Fruit fly (Drosophila melanogaster) whole organism, embryonic: ENCODE measurements around the gene Bx42.

Experiments used
- Bgb ChIP-seq: fragments of 200-800 bp; sonication (Bioruptor generic); IDR thresholded peaks from 2 replicates; pipeline ENCODE4 v1.3.6; 2022; ENCODE audit warnings: missing biosample characterization, missing genetic modification characterization; ENCODE audit not compliant: partially characterized antibody
- CG10274 ChIP-seq: fragments of 200-800 bp; sonication (Bioruptor generic); optimal IDR thresholded peaks from 3 replicates; lab custom pipeline; 2017; ENCODE audit warnings: missing biosample characterization, mild to moderate bottlenecking, missing genetic modification characterization
- CG10565 ChIP-seq: fragments of 200-800 bp; sonication (Bioruptor generic); optimal IDR thresholded peaks from 3 replicates; lab custom pipeline; 2016; ENCODE audit warnings: missing biosample characterization, mild to moderate bottlenecking, missing genetic modification characterization
- CG12155 ChIP-seq: fragments of 200-800 bp; sonication (Bioruptor generic); optimal IDR thresholded peaks from 3 replicates; lab custom pipeline; 2016; ENCODE audit warnings: missing biosample characterization, missing genetic modification characterization
- CG17612 ChIP-seq: fragments of 200-800 bp; sonication (Bioruptor generic); IDR thresholded peaks from 2 replicates; pipeline ENCODE4 v1.3.6; 2022; ENCODE audit warnings: missing biosample characterization, missing genetic modification characterization
- CG2116 ChIP-seq: fragments of 200-800 bp; sonication (Bioruptor generic); optimal IDR thresholded peaks from 3 replicates; lab custom pipeline; 2018; ENCODE audit warnings: missing biosample characterization, mild to moderate bottlenecking, missing genetic modification characterization
- CG3065 ChIP-seq: fragments of 200-800 bp; sonication (Bioruptor generic); optimal IDR thresholded peaks from 2 replicates; lab custom pipeline; 2016; ENCODE audit warnings: missing biosample characterization, missing genetic modification characterization
- CG31224 ChIP-seq: fragments of 200-800 bp; sonication (Bioruptor generic); IDR thresholded peaks from 2 replicates; pipeline ENCODE4 v1.3.6; 2022; ENCODE audit warnings: missing biosample characterization, missing genetic modification characterization
- CG32532 ChIP-seq: fragments of 200-800 bp; sonication (Bioruptor generic); IDR thresholded peaks from 2 replicates; pipeline ENCODE4 v1.3.6; 2022; ENCODE audit warnings: missing biosample characterization, missing genetic modification characterization
- CG3281 ChIP-seq: fragments of 200-800 bp; sonication (Bioruptor generic); optimal IDR thresholded peaks from 3 replicates; lab custom pipeline; 2017; ENCODE audit warnings: missing biosample characterization, mild to moderate bottlenecking, missing genetic modification characterization
- CG4424 ChIP-seq: fragments of 200-800 bp; sonication (Bioruptor generic); optimal IDR thresholded peaks from 3 replicates; lab custom pipeline; 2016; ENCODE audit warnings: missing biosample characterization, missing genetic modification characterization
- CG4820 ChIP-seq: fragments of 200-800 bp; sonication (Bioruptor generic); optimal IDR thresholded peaks from 3 replicates; lab custom pipeline; 2016; ENCODE audit warnings: missing biosample characterization, missing genetic modification characterization
- CG7372 ChIP-seq: fragments of 200-800 bp; sonication (Bioruptor generic); IDR thresholded peaks from 2 replicates; pipeline ENCODE4 v1.3.6; 2022; ENCODE audit warnings: missing biosample characterization, missing genetic modification characterization
- CG7745 ChIP-seq: fragments of 200-800 bp; sonication (Bioruptor generic); optimal IDR thresholded peaks from 2 replicates; lab custom pipeline; 2018; ENCODE audit warnings: missing biosample characterization, mild to moderate bottlenecking, missing genetic modification characterization, moderate library complexity
- CG7839 ChIP-seq: fragments of 200-800 bp; sonication (Bioruptor generic); optimal IDR thresholded peaks from 3 replicates; lab custom pipeline; 2018; ENCODE audit warnings: missing biosample characterization, mild to moderate bottlenecking, missing genetic modification characterization, moderate library complexity
- CG9727 ChIP-seq: fragments of 200-800 bp; sonication (Bioruptor generic); optimal IDR thresholded peaks from 3 replicates; lab custom pipeline; 2017; ENCODE audit warnings: missing biosample characterization, mild to moderate bottlenecking, missing genetic modification characterization
- Drgx ChIP-seq: fragments of 200-800 bp; sonication (Bioruptor generic); IDR thresholded peaks from 2 replicates; pipeline ENCODE4 v1.3.6; 2022; ENCODE audit warnings: missing biosample characterization, missing genetic modification characterization
- Ets65A ChIP-seq: fragments of 200-800 bp; sonication (Bioruptor generic); peaks from one replicate; lab custom pipeline; 2016; ENCODE audit warnings: missing biosample characterization, missing genetic modification characterization
- H15 ChIP-seq: fragments of 200-800 bp; sonication (Bioruptor generic); IDR thresholded peaks from 3 replicates; pipeline ENCODE4 v1.3.6; 2022; ENCODE audit warnings: missing biosample characterization, missing genetic modification characterization
- HmgZ ChIP-seq: fragments of 200-800 bp; sonication (Bioruptor generic); optimal IDR thresholded peaks from 2 replicates; lab custom pipeline; 2018; ENCODE audit warnings: missing biosample characterization, mild to moderate bottlenecking, missing genetic modification characterization
- Hr51 ChIP-seq, 2 experiments: fragments of 200-800 bp; sonication (Bioruptor generic); optimal IDR thresholded peaks; 2 replicates in 1 of 2; 3 replicates in 1 of 2; lab custom pipeline; 2016 to 2018; ENCODE audit warnings: missing biosample characterization in 2 of 2, missing genetic modification characterization in 2 of 2, mild to moderate bottlenecking in 1 of 2, moderate library complexity in 1 of 2
- Hr78 ChIP-seq, 2 experiments: fragments of 200-800 bp in 1 of 2; fragments of >200 bp in 1 of 2; sonication (Bioruptor generic) in 1 of 2; optimal IDR thresholded peaks; 2 replicates each; lab custom pipeline; 2017 to 2019; ENCODE audit warnings: missing biosample characterization in 2 of 2, missing genetic modification characterization in 2 of 2, mild to moderate bottlenecking in 1 of 2, moderate library complexity in 1 of 2
- Lpt ChIP-seq: fragments of >200 bp; optimal IDR thresholded peaks from 2 replicates; lab custom pipeline; 2018; ENCODE audit warnings: missing biosample characterization, missing genetic modification characterization
- Opbp ChIP-seq: fragments of 200-800 bp; sonication (Bioruptor generic); IDR thresholded peaks from 3 replicates; pipeline ENCODE4 v1.3.6; 2022; ENCODE audit warnings: missing biosample characterization, missing genetic modification characterization; ENCODE audit not compliant: partially characterized antibody
- Ravus ChIP-seq: fragments of 200-800 bp; sonication (Bioruptor generic); IDR thresholded peaks from 2 replicates; pipeline ENCODE4 v1.3.6; 2022; ENCODE audit warnings: missing biosample characterization, missing genetic modification characterization
- Rfx ChIP-seq: fragments of 200-800 bp; sonication (Bioruptor generic); IDR thresholded peaks from 2 replicates; pipeline ENCODE4 v1.3.6; 2022; ENCODE audit warnings: missing biosample characterization, missing genetic modification characterization
- Sry-δ ChIP-seq: fragments of 200-800 bp; sonication (Bioruptor generic); optimal IDR thresholded peaks from 2 replicates; lab custom pipeline; 2016; ENCODE audit warnings: missing biosample characterization, missing genetic modification characterization
- Xbp1 ChIP-seq: fragments of 200-800 bp; sonication (Bioruptor generic); optimal IDR thresholded peaks from 3 replicates; lab custom pipeline; 2016; ENCODE audit warnings: missing biosample characterization, mild to moderate bottlenecking, missing genetic modification characterization
- YL-1 ChIP-seq: fragments of 200-800 bp; sonication (Bioruptor generic); optimal IDR thresholded peaks from 3 replicates; lab custom pipeline; 2017; ENCODE audit warnings: missing biosample characterization, mild to moderate bottlenecking, missing genetic modification characterization
- ab ChIP-seq: fragments of 200-800 bp; sonication (Bioruptor generic); optimal IDR thresholded peaks from 2 replicates; lab custom pipeline; 2016; ENCODE audit warnings: missing biosample characterization, missing genetic modification characterization
- ara ChIP-seq: fragments of 200-800 bp; sonication (Bioruptor generic); IDR thresholded peaks from 2 replicates; pipeline ENCODE4 v1.3.6; 2022; ENCODE audit warnings: missing biosample characterization, missing genetic modification characterization
- bcd ChIP-seq: fragments of 200-800 bp; sonication (Bioruptor generic); optimal IDR thresholded peaks from 2 replicates; lab custom pipeline; 2017; ENCODE audit warnings: missing biosample characterization, mild to moderate bottlenecking, missing genetic modification characterization
- bsh ChIP-seq, 2 experiments: fragments of 200-800 bp; sonication (Bioruptor generic); optimal IDR thresholded peaks; 2 replicates each; lab custom pipeline; 2017 to 2018; ENCODE audit warnings: mild to moderate bottlenecking in 2 of 2, missing biosample characterization in 2 of 2, missing genetic modification characterization in 2 of 2, moderate library complexity in 1 of 2
- eve ChIP-seq, 2 experiments: fragments of >200 bp; optimal IDR thresholded peaks; 2 replicates each; lab custom pipeline; 2017; ENCODE audit warnings: missing biosample characterization in 2 of 2, missing genetic modification characterization in 2 of 2
- gce ChIP-seq: fragments of 200-800 bp; sonication (Bioruptor generic); IDR thresholded peaks from 3 replicates; pipeline ENCODE4 v1.3.6; 2022; ENCODE audit warnings: missing biosample characterization, missing genetic modification characterization
- hkb ChIP-seq, 2 experiments: fragments of 200-800 bp in 1 of 2; fragments of >200 bp in 1 of 2; sonication (Bioruptor generic) in 1 of 2; IDR thresholded peaks in 1 of 2; optimal IDR thresholded peaks in 1 of 2; 2 replicates each; pipeline versions ENCODE4 v1.3.6 to Lab custom; 2017 to 2022; ENCODE audit warnings: missing biosample characterization in 1 of 2, missing genetic modification characterization in 1 of 2
- ind ChIP-seq: fragments of 200-800 bp; sonication (Bioruptor generic); optimal IDR thresholded peaks from 3 replicates; lab custom pipeline; 2016; ENCODE audit warnings: missing biosample characterization, missing genetic modification characterization
- nerfin-2 ChIP-seq: fragments of 200-800 bp; sonication (Bioruptor generic); IDR thresholded peaks from 2 replicates; pipeline ENCODE4 v1.3.6; 2022; ENCODE audit warnings: missing biosample characterization, missing genetic modification characterization; ENCODE audit not compliant: partially characterized antibody
- nmo ChIP-seq: fragments of 200-800 bp; sonication (Bioruptor generic); optimal IDR thresholded peaks from 2 replicates; lab custom pipeline; 2018; ENCODE audit warnings: missing biosample characterization, mild to moderate bottlenecking, missing genetic modification characterization, moderate library complexity
- pb ChIP-seq: fragments of 200-800 bp; sonication (Bioruptor generic); optimal IDR thresholded peaks from 3 replicates; lab custom pipeline; 2016; ENCODE audit warnings: missing biosample characterization, missing genetic modification characterization
- repo ChIP-seq: fragments of 200-800 bp; sonication (Bioruptor generic); optimal IDR thresholded peaks from 2 replicates; lab custom pipeline; 2016; ENCODE audit warnings: missing biosample characterization, missing genetic modification characterization
- row ChIP-seq: fragments of 200-800 bp; sonication (Bioruptor generic); IDR thresholded peaks from 3 replicates; pipeline ENCODE4 v1.3.6; 2022; ENCODE audit warnings: missing biosample characterization, missing genetic modification characterization
- sens ChIP-seq: fragments of 200-800 bp; sonication (Bioruptor generic); peaks from one replicate; lab custom pipeline; 2016; ENCODE audit warnings: missing biosample characterization, missing genetic modification characterization
- seq ChIP-seq: fragments of 200-800 bp; sonication (Bioruptor generic); IDR thresholded peaks from 2 replicates; pipeline ENCODE4 v1.3.6; 2022; ENCODE audit warnings: missing biosample characterization, missing genetic modification characterization
- slp2 ChIP-seq: fragments of 200-800 bp; sonication (Bioruptor generic); optimal IDR thresholded peaks from 2 replicates; lab custom pipeline; 2016; ENCODE audit warnings: missing biosample characterization, missing genetic modification characterization
- ssp ChIP-seq: fragments of 200-800 bp; sonication (Bioruptor generic); IDR thresholded peaks from 2 replicates; pipeline ENCODE4 v1.3.6; 2022; ENCODE audit warnings: missing biosample characterization, missing genetic modification characterization
- stwl ChIP-seq: fragments of 200-800 bp; sonication (Bioruptor generic); optimal IDR thresholded peaks from 3 replicates; lab custom pipeline; 2018; ENCODE audit warnings: missing biosample characterization, mild to moderate bottlenecking, missing genetic modification characterization, moderate library complexity
- tgo ChIP-seq: fragments of 200-800 bp; sonication (Bioruptor generic); IDR thresholded peaks from 3 replicates; pipeline ENCODE4 v1.3.6; 2022; ENCODE audit warnings: missing biosample characterization, missing genetic modification characterization

Bx42 gene

dm6 chrX:9062665-9063064 lies 43.7 kb downstream of the Bx42 start (continued):
- TF ChIP-seq seq (GFP tag; lab: Robert Waterston, UW): 0 out of 2 replicates have a peak, but pooled peaks have one; percentile 28
- TF ChIP-seq tgo: peak; percentile 60
- TF ChIP-seq hkb (optimal IDR thresholded peaks at IDR 0.05; lab: Kevin White, UChicago): no peak
- TF ChIP-seq hkb (GFP tag; IDR thresholded peaks at IDR 0.05; lab: Robert Waterston, UW): peak; percentile 36
- TF ChIP-seq Rfx (GFP tag; lab: Robert Waterston, UW): peak; percentile 63
- TF ChIP-seq CG31224 (GFP tag; lab: Robert Waterston, UW): no peak
- TF ChIP-seq row (GFP tag; lab: Robert Waterston, UW): peak; percentile 48
- TF ChIP-seq bsh (GFP tag; optimal IDR thresholded peaks at IDR 0.05; lab: Kevin White, UChicago): peak in 1 of 2 experiments; percentile 5
- peak; percentile 31 for TF ChIP-seq nmo
- TF ChIP-seq CG7839 (tag; lab: Kevin White, UChicago): peak; percentile 54
- 0 out of 2 replicates have a peak, but pooled peaks have one; percentile 28 for TF ChIP-seq ssp (GFP tag; lab: Robert Waterston, UW)
- no peak for TF ChIP-seq CG3281 (GFP tag; lab: Kevin White, UChicago)
- 0 out of 2 replicates have a peak, but pooled peaks have one; percentile 13 for TF ChIP-seq CG7372 (GFP tag; lab: Robert Waterston, UW)
- peak; percentile 17 for TF ChIP-seq Xbp1 (GFP tag; lab: Kevin White, UChicago)
- no peak for TF ChIP-seq stwl (tag; lab: Kevin White, UChicago)
- no peak for TF ChIP-seq Lpt (GFP tag; lab: Kevin White, UChicago)

- no peak for TF ChIP-seq CG9727 (GFP tag; lab: Kevin White, UChicago)
- TF ChIP-seq Drgx (GFP tag; lab: Robert Waterston, UW): peak; percentile 36; the same call in 1 of the 2 replicates
- peak in 1 of 2 experiments; percentile 36 for TF ChIP-seq Hr78 (GFP tag; optimal IDR thresholded peaks at IDR 0.05; lab: Kevin White, UChicago)
- TF ChIP-seq sens (GFP tag; lab: Kevin White, UChicago): peak; percentile 5
- TF ChIP-seq Bgb (GFP tag; lab: Robert Waterston, UW): no peak
- peak; percentile 72 for TF ChIP-seq CG7745
- TF ChIP-seq, all 482 proteins: peak for 4
Observed at dm6 chrX:9061299-9061698, 45.1 kb downstream of the Bx42 start.

- TF ChIP-seq CG32532 (GFP tag; lab: Robert Waterston, UW): peak; percentile 49; the same call in 1 of the 2 replicates
- TF ChIP-seq CG4820 (GFP tag; lab: Kevin White, UChicago): peak; percentile 53
- TF ChIP-seq HmgZ: peak; percentile 59
- TF ChIP-seq slp2: no peak
- peak; percentile 64 for TF ChIP-seq CG4424 (GFP tag; lab: Kevin White, UChicago)
- TF ChIP-seq CG10274 (GFP tag; lab: Kevin White, UChicago): peak; percentile 24
- peak; percentile 57; the same call in 2 of the 3 replicates for TF ChIP-seq H15
- TF ChIP-seq CG10565 (GFP tag; lab: Kevin White, UChicago): no peak
- no peak for TF ChIP-seq Ravus (GFP tag; lab: Robert Waterston, UW)
- peak; percentile 11 to 89 for TF ChIP-seq Hr51 (GFP tag; optimal IDR thresholded peaks at IDR 0.05; lab: Kevin White, UChicago)
- TF ChIP-seq gce (GFP tag; lab: Robert Waterston, UW): peak; percentile 46; the same call in 1 of the 3 replicates
- TF ChIP-seq bcd (GFP tag; lab: Kevin White, UChicago): peak; percentile 67
- TF ChIP-seq CG31224 (GFP tag; lab: Robert Waterston, UW): no peak
- TF ChIP-seq eve (GFP tag; optimal IDR thresholded peaks at IDR 0.05; lab: Kevin White, UChicago): no peak
- TF ChIP-seq YL-1 (GFP tag; lab: Kevin White, UChicago): no peak
- peak; percentile 12 for TF ChIP-seq ab
- peak; percentile 34; the same call in 1 of the 2 replicates for TF ChIP-seq ara
- no peak for TF ChIP-seq CG3065 (GFP tag; lab: Kevin White, UChicago)
- no peak for TF ChIP-seq Sry-δ (GFP tag; lab: Kevin White, UChicago)
- no peak for TF ChIP-seq CG17612 (GFP tag; lab: Robert Waterston, UW)
- no peak for TF ChIP-seq nerfin-2
- TF ChIP-seq CG2116: peak; percentile 6
- TF ChIP-seq ind (GFP tag; lab: Kevin White, UChicago): peak; percentile 61
- peak; percentile 26 for TF ChIP-seq CG12155 (GFP tag; lab: Kevin White, UChicago)
- no peak for TF ChIP-seq Opbp (GFP tag; lab: Robert Waterston, UW)
- peak; percentile 87 for TF ChIP-seq Ets65A
- no peak for TF ChIP-seq pb
- peak; percentile 24 for TF ChIP-seq repo
Observed at dm6 chrX:9060078-9060477, 46.3 kb downstream of the Bx42 start.
